Worm (Caenorhabditis elegans) whole organism, L2 larva: Measurements from ENCODE around the gene C39B5.14.

Experiments
- nhr-12 ChIP-seq: fragments of 150-350 bp; optimal IDR thresholded peaks from 2 replicates; lab custom pipeline; 2014; ENCODE audit warnings: missing biosample characterization, missing genetic modification characterization
- nhr-77 ChIP-seq: fragments of 150-350 bp; optimal IDR thresholded peaks from 2 replicates; lab custom pipeline; 2014; ENCODE audit warnings: missing biosample characterization, missing genetic modification characterization

DNA sequence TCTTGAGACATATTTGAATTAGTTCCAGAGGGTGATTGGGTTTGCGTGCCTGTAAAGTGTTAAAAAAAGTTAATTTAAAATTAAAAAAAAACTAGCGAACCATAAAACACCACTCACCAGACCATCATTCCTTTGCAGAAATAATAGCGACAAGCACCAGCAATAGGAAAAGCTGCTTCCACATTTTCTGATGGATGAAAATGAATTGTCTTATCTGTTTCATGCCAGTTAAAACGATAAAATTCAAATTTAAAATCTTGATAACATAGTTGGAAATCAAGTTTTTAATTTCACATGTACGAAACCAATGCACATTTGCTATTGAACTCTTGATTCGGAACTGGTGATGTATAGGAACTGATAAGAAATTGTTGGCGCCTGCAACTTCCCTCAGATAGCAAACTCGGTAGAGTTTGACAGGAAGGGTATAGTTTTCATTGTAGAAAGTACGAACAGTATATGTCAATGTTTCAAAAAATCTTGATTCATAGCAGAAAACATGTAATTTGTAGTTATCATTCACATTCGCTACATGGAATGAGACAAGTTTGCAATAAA is 28.4 kb downstream of the C39B5.14 start, which contains the start of gene C39B5.10:
- no peak for TF ChIP-seq nhr-77
- no peak for TF ChIP-seq nhr-12
